Fruit fly (Drosophila melanogaster): Measurements from ENCODE around the gene CG7011.

Gene CG7011

dm6 chr3L:15192172-15192571 lies 28.7 kb upstream of the CG7011 start:
- TF ChIP-seq CTCF (optimal IDR thresholded peaks at IDR 0.05) (no peak), CG8478 (optimal IDR thresholded peaks at IDR 0.05) (no peak)

dm6 chr3L:15189707-15190106 lies 26.3 kb upstream of the CG7011 start:
- no peak for TF ChIP-seq CTCF (optimal IDR thresholded peaks at IDR 0.05)
- TF ChIP-seq CG8478 (optimal IDR thresholded peaks at IDR 0.05), result no peak

DNA sequence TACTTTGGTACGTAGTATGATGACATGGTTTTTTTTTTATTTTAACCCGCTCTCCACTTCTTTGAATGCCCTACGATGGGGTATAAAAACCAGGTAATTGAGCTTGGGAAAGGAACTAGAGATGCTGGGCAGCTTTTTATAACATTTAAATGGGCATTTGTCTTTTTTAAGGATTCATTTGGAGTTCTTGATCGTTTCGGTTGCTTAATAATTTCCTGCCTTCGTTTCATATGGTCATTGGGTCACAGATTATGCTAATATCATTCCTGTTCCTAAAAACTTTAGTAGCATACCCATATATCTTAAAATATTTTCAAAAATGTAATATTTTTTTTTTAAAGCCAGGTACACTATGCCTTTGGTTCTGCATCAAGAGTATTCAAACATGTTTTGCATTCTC lies 25.3 kb upstream of the CG7011 start:
- TF ChIP-seq CG8478 (optimal IDR thresholded peaks at IDR 0.05), result no peak
- no peak for TF ChIP-seq CTCF (optimal IDR thresholded peaks at IDR 0.05)

- TF ChIP-seq CG8478 (optimal IDR thresholded peaks at IDR 0.05), result no peak
Measured at dm6 chr3L:15187782-15188181, 24.4 kb upstream of the CG7011 start.

DNA sequence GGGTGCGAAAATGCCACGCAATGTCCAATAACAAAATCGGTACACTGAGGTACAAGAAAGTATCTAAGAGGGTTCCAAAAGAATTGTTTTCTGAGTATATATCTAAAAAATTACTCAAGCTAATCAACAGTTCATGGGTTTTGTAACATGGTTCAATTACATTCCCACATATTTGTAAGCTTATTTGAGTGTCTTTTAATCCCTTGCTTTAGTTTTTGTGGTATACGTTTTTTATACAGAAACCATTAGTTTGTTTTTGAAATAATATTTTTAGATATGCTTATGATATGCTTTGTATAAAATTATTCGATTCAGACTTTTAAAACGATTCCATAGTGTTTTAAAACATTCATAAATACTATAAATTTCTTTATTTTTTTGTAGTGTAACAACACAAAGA lies 17.4 kb upstream of the CG7011 start:
- TF ChIP-seq CG8478 (optimal IDR thresholded peaks at IDR 0.05) (no peak), CTCF (optimal IDR thresholded peaks at IDR 0.05) (no peak)

dm6 chr3L:15178618-15179017 lies 15.2 kb upstream of the CG7011 start:
- TF ChIP-seq CG8478 (optimal IDR thresholded peaks at IDR 0.05) (no peak), CTCF (optimal IDR thresholded peaks at IDR 0.05) (peak; percentile 85 to 86)

DNA sequence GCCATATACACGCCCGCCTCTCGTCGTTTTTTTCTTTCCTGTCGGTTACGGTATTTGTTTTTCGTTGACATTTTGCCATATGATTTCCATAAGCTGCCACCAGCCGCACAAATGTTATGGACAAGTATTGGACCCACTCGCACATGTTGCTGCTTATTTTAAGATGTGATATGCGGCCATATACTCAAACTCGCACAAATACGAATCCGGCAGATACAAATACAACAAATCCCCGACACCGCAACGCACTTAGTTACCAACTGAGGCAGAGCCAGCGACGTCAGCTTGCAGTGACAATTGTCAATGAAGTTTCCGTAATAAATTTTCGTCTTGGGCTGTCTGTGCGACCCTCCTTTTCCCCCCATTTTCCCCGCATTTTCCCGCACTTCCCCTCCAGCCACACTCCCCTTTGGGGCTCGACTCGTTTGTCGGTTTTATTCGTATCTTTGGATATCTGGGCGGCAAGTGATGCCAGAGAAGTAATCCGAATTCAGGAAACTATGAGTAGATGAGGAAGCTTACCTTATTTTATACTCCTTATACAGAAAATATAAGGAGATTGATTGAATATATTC lies 13.3 kb upstream of the CG7011 start:
- TF ChIP-seq CTCF (optimal IDR thresholded peaks at IDR 0.05), result no peak
- no peak for TF ChIP-seq CG8478 (optimal IDR thresholded peaks at IDR 0.05)

dm6 chr3L:15174823-15175222 lies 11.4 kb upstream of the CG7011 start:
- no peak for TF ChIP-seq CG8478 (optimal IDR thresholded peaks at IDR 0.05)
- TF ChIP-seq CTCF (optimal IDR thresholded peaks at IDR 0.05), result no peak

- TF ChIP-seq CTCF (optimal IDR thresholded peaks at IDR 0.05) (no peak), CG8478 (optimal IDR thresholded peaks at IDR 0.05) (no peak)
Measured at dm6 chr3L:15174086-15174485, 10.7 kb upstream of the CG7011 start.

dm6 chr3L:15172404-15173055 lies 9.1 kb upstream of the CG7011 start:
- TF ChIP-seq CTCF (optimal IDR thresholded peaks at IDR 0.05) (no peak), CG8478 (optimal IDR thresholded peaks at IDR 0.05) (no peak)

- TF ChIP-seq CG8478 (optimal IDR thresholded peaks at IDR 0.05), result no peak
- no peak for TF ChIP-seq CTCF (optimal IDR thresholded peaks at IDR 0.05)
Measured at dm6 chr3L:15171769-15172403, 8.5 kb upstream of the CG7011 start.

dm6 chr3L:15169795-15170194 lies 6.4 kb upstream of the CG7011 start:
- no peak for TF ChIP-seq CTCF (optimal IDR thresholded peaks at IDR 0.05)
- no peak for TF ChIP-seq CG8478 (optimal IDR thresholded peaks at IDR 0.05)

dm6 chr3L:15169010-15169409 lies 5.6 kb upstream of the CG7011 start:
- TF ChIP-seq CG8478 (optimal IDR thresholded peaks at IDR 0.05) (no peak), CTCF (optimal IDR thresholded peaks at IDR 0.05) (no peak)

- TF ChIP-seq CG8478 (optimal IDR thresholded peaks at IDR 0.05), result no peak
- TF ChIP-seq CTCF (optimal IDR thresholded peaks at IDR 0.05), result no peak
Measured at dm6 chr3L:15162988-15163387, 440 bp downstream of the CG7011 start.

DNA sequence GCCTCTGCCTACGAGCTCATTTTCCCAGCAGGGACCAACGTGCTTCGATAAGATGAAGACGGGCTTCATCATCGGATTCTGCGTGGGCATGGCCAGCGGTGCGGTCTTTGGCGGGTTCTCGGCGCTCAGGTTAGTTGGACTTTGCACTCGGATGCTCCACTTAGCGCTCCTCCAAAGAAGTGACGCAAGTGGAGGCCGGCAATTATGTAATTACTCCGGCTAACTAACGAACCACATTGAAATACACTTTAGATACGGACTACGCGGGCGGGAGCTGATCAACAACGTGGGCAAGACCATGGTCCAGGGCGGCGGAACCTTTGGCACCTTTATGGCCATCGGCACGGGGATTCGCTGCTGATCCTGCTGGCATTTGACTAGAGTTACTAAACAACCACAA lies 1.4 kb downstream of the CG7011 start:
- no peak for TF ChIP-seq CTCF (optimal IDR thresholded peaks at IDR 0.05)
- TF ChIP-seq CG8478 (optimal IDR thresholded peaks at IDR 0.05), result no peak

DNA sequence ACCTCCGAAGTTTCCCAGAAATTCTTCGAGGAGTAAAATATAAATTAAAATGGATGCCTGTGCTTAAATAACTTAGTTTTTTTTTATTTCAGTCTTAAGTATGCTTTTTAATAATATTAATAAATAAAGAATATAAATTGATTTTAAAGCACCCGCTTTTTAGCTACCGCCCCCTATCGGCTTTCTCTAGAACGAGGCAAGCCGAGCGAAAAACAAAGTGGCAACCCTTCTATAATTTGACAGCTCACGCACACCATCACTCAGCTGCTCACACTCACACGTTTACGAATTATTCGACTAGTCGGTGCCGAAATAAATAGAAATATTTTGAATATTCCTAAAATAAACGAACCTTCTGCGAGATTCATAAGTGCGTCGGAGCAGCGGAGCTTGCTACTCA lies 1.9 kb downstream of the CG7011 start, which contains the start of gene CG6878:
CG6878 (plus strand) TSS at position 269 of the 400 bp plus-strand sequence.
- TF ChIP-seq CTCF (optimal IDR thresholded peaks at IDR 0.05) (peak; percentile 75 to 91), CG8478 (optimal IDR thresholded peaks at IDR 0.05) (no peak)

Data from S2 (cell line).